Fruit fly (Drosophila melanogaster) whole organism, prepupa: ENCODE data around the gene UbcE2M.
A peak's percentile ranks its signal among the peaks of the same experiment; 100 is the strongest.

Experiments
- CG10631 ChIP-seq: fragments of 200-800 bp; sonication (Bioruptor generic); optimal IDR thresholded peaks from 2 replicates; lab custom pipeline; 2016; ENCODE audit warnings: missing biosample characterization, missing genetic modification characterization
- CG10669 ChIP-seq: fragments of 200-800 bp; sonication (Bioruptor generic); optimal IDR thresholded peaks from 3 replicates; lab custom pipeline; 2018; ENCODE audit warnings: missing biosample characterization, mild to moderate bottlenecking, missing genetic modification characterization, moderate library complexity
- CG11762 ChIP-seq: fragments of 200-800 bp; sonication (Bioruptor generic); optimal IDR thresholded peaks from 3 replicates; lab custom pipeline; 2016; ENCODE audit warnings: missing biosample characterization, missing genetic modification characterization; ENCODE audit not compliant: insufficient read depth
- CG11902 ChIP-seq: fragments of 200-800 bp; sonication (Bioruptor generic); optimal IDR thresholded peaks from 3 replicates; lab custom pipeline; 2016; ENCODE audit warnings: missing biosample characterization, missing genetic modification characterization
- CG15336 ChIP-seq: fragments of 200-800 bp; sonication (Bioruptor generic); IDR thresholded peaks from 2 replicates; pipeline ENCODE4 v1.3.6; 2022; ENCODE audit warnings: missing biosample characterization, missing genetic modification characterization
- CG1621 ChIP-seq: fragments of 200-800 bp; sonication (Bioruptor generic); optimal IDR thresholded peaks from 3 replicates; lab custom pipeline; 2018; ENCODE audit warnings: missing biosample characterization, mild to moderate bottlenecking, missing genetic modification characterization
- CG16779 ChIP-seq: fragments of 200-800 bp; sonication (Bioruptor generic); optimal IDR thresholded peaks from 3 replicates; lab custom pipeline; 2017; ENCODE audit warnings: missing biosample characterization, mild to moderate bottlenecking, missing genetic modification characterization
- CG32006 ChIP-seq: fragments of 200-800 bp; sonication (Bioruptor generic); optimal IDR thresholded peaks from 3 replicates; lab custom pipeline; 2017; ENCODE audit warnings: missing biosample characterization, mild to moderate bottlenecking, missing genetic modification characterization
- CG34406 ChIP-seq: fragments of 200-800 bp; sonication (Bioruptor generic); optimal IDR thresholded peaks from 3 replicates; lab custom pipeline; 2016; ENCODE audit warnings: missing biosample characterization, missing genetic modification characterization
- CG3919 ChIP-seq: fragments of 200-800 bp; sonication (Bioruptor generic); optimal IDR thresholded peaks from 3 replicates; lab custom pipeline; 2016; ENCODE audit warnings: missing biosample characterization, missing genetic modification characterization
- CG4318 ChIP-seq: fragments of 200-800 bp; sonication (Bioruptor generic); optimal IDR thresholded peaks from 3 replicates; lab custom pipeline; 2017; ENCODE audit warnings: missing biosample characterization, mild to moderate bottlenecking, missing genetic modification characterization
- CG6163 ChIP-seq: fragments of 200-800 bp; sonication (Bioruptor generic); IDR thresholded peaks from 3 replicates; pipeline ENCODE4 v1.3.6; 2022; ENCODE audit warnings: missing biosample characterization, missing genetic modification characterization
- CG6276 ChIP-seq: fragments of 200-800 bp; sonication (Bioruptor generic); optimal IDR thresholded peaks from 2 replicates; lab custom pipeline; 2017; ENCODE audit warnings: missing biosample characterization, mild to moderate bottlenecking, missing genetic modification characterization
- CG6792 ChIP-seq: fragments of 200-800 bp; sonication (Bioruptor generic); optimal IDR thresholded peaks from 3 replicates; lab custom pipeline; 2016; ENCODE audit warnings: missing biosample characterization, missing genetic modification characterization
- CG6808 ChIP-seq: fragments of 200-800 bp; sonication (Bioruptor generic); optimal IDR thresholded peaks from 3 replicates; lab custom pipeline; 2017; ENCODE audit warnings: missing biosample characterization, missing genetic modification characterization, mild to moderate bottlenecking, moderate library complexity, missing genetic modification reagents
- CG6854 ChIP-seq: fragments of 200-800 bp; sonication (Bioruptor generic); optimal IDR thresholded peaks from 2 replicates; lab custom pipeline; 2017; ENCODE audit warnings: missing biosample characterization, mild to moderate bottlenecking, missing genetic modification characterization
- CG7368 ChIP-seq: fragments of 200-800 bp; sonication (Bioruptor generic); optimal IDR thresholded peaks from 3 replicates; lab custom pipeline; 2016; ENCODE audit warnings: missing biosample characterization, missing genetic modification characterization
- CG8319 ChIP-seq: fragments of 200-800 bp; sonication (Bioruptor generic); optimal IDR thresholded peaks from 3 replicates; lab custom pipeline; 2016; ENCODE audit warnings: missing biosample characterization, missing genetic modification characterization
- CG8632 ChIP-seq: fragments of 200-800 bp; sonication (Bioruptor generic); optimal IDR thresholded peaks from 3 replicates; lab custom pipeline; 2016; ENCODE audit warnings: missing biosample characterization, missing genetic modification characterization
- CG9139 ChIP-seq: fragments of 200-800 bp; sonication (Bioruptor generic); optimal IDR thresholded peaks from 3 replicates; lab custom pipeline; 2017; ENCODE audit warnings: missing biosample characterization, mild to moderate bottlenecking, missing genetic modification characterization
- Eip78C ChIP-seq: fragments of 200-800 bp; sonication (Bioruptor generic); peaks from one replicate; lab custom pipeline; 2016; ENCODE audit warnings: missing biosample characterization, missing genetic modification characterization
- Ets21C ChIP-seq: fragments of 200-800 bp; sonication (Bioruptor generic); optimal IDR thresholded peaks from 3 replicates; lab custom pipeline; 2016; ENCODE audit warnings: missing biosample characterization, missing genetic modification characterization
- Ets96B ChIP-seq: fragments of 200-800 bp; optimal IDR thresholded peaks from 2 replicates; lab custom pipeline; 2019; ENCODE audit warnings: missing biosample characterization, mild to moderate bottlenecking, missing genetic modification characterization, moderate library complexity
- Hr38 ChIP-seq: sonication (Bioruptor generic); optimal IDR thresholded peaks from 2 replicates; lab custom pipeline; 2016; ENCODE audit warnings: missing biosample characterization, missing genetic modification characterization
- Hr39 ChIP-seq: fragments of 200-800 bp; sonication (Bioruptor generic); optimal IDR thresholded peaks from 2 replicates; lab custom pipeline; 2016; ENCODE audit warnings: missing biosample characterization, missing genetic modification characterization
- Hr4 ChIP-seq: fragments of 200-800 bp; sonication (Bioruptor generic); optimal IDR thresholded peaks from 3 replicates; lab custom pipeline; 2016; ENCODE audit warnings: missing biosample characterization, missing genetic modification characterization
- Lpt ChIP-seq: fragments of 200-800 bp; sonication (Bioruptor generic); optimal IDR thresholded peaks from 3 replicates; lab custom pipeline; 2016; ENCODE audit warnings: missing biosample characterization, missing genetic modification characterization
- OdsH ChIP-seq: fragments of 200-800 bp; sonication (Bioruptor generic); optimal IDR thresholded peaks from 3 replicates; lab custom pipeline; 2016; ENCODE audit warnings: missing biosample characterization, missing genetic modification characterization
- Sox15 ChIP-seq: fragments of 200-800 bp; sonication (Bioruptor generic); optimal IDR thresholded peaks from 3 replicates; lab custom pipeline; 2016; ENCODE audit warnings: missing biosample characterization, missing genetic modification characterization
- achi ChIP-seq: fragments of 200-800 bp; sonication (Bioruptor generic); optimal IDR thresholded peaks from 3 replicates; lab custom pipeline; 2016; ENCODE audit warnings: missing biosample characterization, missing genetic modification characterization
- acj6 ChIP-seq: fragments of 200-800 bp; sonication (Bioruptor generic); optimal IDR thresholded peaks from 3 replicates; lab custom pipeline; 2016; ENCODE audit warnings: missing biosample characterization, missing genetic modification characterization
- cyc ChIP-seq: fragments of 200-800 bp; sonication (Bioruptor generic); optimal IDR thresholded peaks from 3 replicates; lab custom pipeline; 2016; ENCODE audit warnings: missing biosample characterization, missing genetic modification characterization
- dac ChIP-seq: fragments of 200-800 bp; sonication (Bioruptor generic); optimal IDR thresholded peaks from 2 replicates; lab custom pipeline; 2017; ENCODE audit warnings: missing biosample characterization, mild to moderate bottlenecking, missing genetic modification characterization
- dsx ChIP-seq: fragments of 200-800 bp; optimal IDR thresholded peaks from 3 replicates; lab custom pipeline; 2019; ENCODE audit warnings: missing biosample characterization, mild to moderate bottlenecking, missing genetic modification characterization, moderate library complexity; ENCODE audit not compliant: poor library complexity, severe bottlenecking
- esn ChIP-seq: fragments of 200-800 bp; sonication (Bioruptor generic); optimal IDR thresholded peaks from 2 replicates; lab custom pipeline; 2016; ENCODE audit warnings: missing biosample characterization, mild to moderate bottlenecking, missing genetic modification characterization, moderate library complexity
- fd59A ChIP-seq: fragments of 200-800 bp; sonication (Bioruptor generic); optimal IDR thresholded peaks from 2 replicates; lab custom pipeline; 2017; ENCODE audit warnings: missing biosample characterization, mild to moderate bottlenecking, missing genetic modification characterization, missing genetic modification reagents
- fd85E ChIP-seq: fragments of 200-800 bp; sonication (Bioruptor generic); optimal IDR thresholded peaks from 3 replicates; lab custom pipeline; 2016; ENCODE audit warnings: missing biosample characterization, missing genetic modification characterization
- fkh ChIP-seq: fragments of 200-800 bp; sonication (Bioruptor generic); optimal IDR thresholded peaks from 3 replicates; lab custom pipeline; 2017; ENCODE audit warnings: missing biosample characterization, mild to moderate bottlenecking, missing genetic modification characterization, moderate library complexity
- lz ChIP-seq: fragments of 200-800 bp; sonication (Bioruptor generic); optimal IDR thresholded peaks from 3 replicates; lab custom pipeline; 2016; ENCODE audit warnings: missing biosample characterization, missing genetic modification characterization
- net ChIP-seq: fragments of 200-800 bp; sonication (Bioruptor generic); optimal IDR thresholded peaks from 3 replicates; lab custom pipeline; 2016; ENCODE audit warnings: missing biosample characterization, missing genetic modification characterization
- pdm3 ChIP-seq: fragments of 200-800 bp; sonication (Bioruptor generic); optimal IDR thresholded peaks from 3 replicates; lab custom pipeline; 2016; ENCODE audit warnings: missing biosample characterization, missing genetic modification characterization
- salr ChIP-seq, 2 experiments: fragments of 200-800 bp; sonication (Bioruptor generic); optimal IDR thresholded peaks; 3 replicates each; lab custom pipeline; 2016 to 2018; ENCODE audit warnings: missing biosample characterization in 2 of 2, missing genetic modification characterization in 2 of 2, mild to moderate bottlenecking in 1 of 2
- spab ChIP-seq: fragments of 200-800 bp; sonication (Bioruptor generic); optimal IDR thresholded peaks from 2 replicates; lab custom pipeline; 2017; ENCODE audit warnings: missing biosample characterization, mild to moderate bottlenecking, missing genetic modification characterization, missing genetic modification reagents
- ss ChIP-seq, 2 experiments: fragments of 200-800 bp; sonication (Bioruptor generic); optimal IDR thresholded peaks; 2 replicates in 1 of 2; 3 replicates in 1 of 2; lab custom pipeline; 2017 to 2018; ENCODE audit warnings: mild to moderate bottlenecking in 2 of 2, missing biosample characterization in 2 of 2, missing genetic modification characterization in 2 of 2, moderate library complexity in 1 of 2

Gene UbcE2M

DNA sequence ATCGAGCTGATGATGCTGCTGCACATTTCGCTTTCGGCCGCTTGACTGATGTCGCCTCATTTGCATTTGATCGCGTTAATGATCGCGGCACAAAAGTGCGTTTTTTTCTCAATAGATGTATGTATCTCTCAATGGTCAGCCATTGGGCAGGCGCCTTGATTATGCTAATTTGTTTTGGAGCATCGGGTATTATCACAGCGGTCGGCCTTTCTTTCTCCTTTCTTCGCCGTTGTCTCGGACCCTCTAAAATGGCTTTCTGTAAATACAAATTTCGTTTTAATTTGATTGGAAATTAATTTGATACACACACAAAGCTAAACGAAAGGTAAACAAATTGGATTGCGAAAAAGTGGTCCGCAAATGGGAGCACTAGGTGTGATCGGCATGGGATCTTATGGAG lies 42.5 kb downstream of the UbcE2M start:
- TF ChIP-seq ss (GFP tag; optimal IDR thresholded peaks at IDR 0.05; lab: Kevin White, UChicago) (no peak), Ets21C (GFP tag; lab: Kevin White, UChicago) (no peak), achi (no peak), CG8319 (GFP tag; lab: Kevin White, UChicago) (no peak), CG11762 (no peak), CG32006 (GFP tag; lab: Kevin White, UChicago) (no peak), dsx (GFP tag; lab: Kevin White, UChicago) (no peak), CG3919 (GFP tag; lab: Kevin White, UChicago) (no peak), CG4318 (GFP tag; lab: Kevin White, UChicago) (no peak), fd59A (no peak), CG9139 (GFP tag; lab: Kevin White, UChicago) (no peak), CG7368 (GFP tag; lab: Kevin White, UChicago) (no peak), CG6854 (no peak), Sox15 (GFP tag; lab: Kevin White, UChicago) (no peak), salr (GFP tag; optimal IDR thresholded peaks at IDR 0.05; lab: Kevin White, UChicago) (no peak)

DNA sequence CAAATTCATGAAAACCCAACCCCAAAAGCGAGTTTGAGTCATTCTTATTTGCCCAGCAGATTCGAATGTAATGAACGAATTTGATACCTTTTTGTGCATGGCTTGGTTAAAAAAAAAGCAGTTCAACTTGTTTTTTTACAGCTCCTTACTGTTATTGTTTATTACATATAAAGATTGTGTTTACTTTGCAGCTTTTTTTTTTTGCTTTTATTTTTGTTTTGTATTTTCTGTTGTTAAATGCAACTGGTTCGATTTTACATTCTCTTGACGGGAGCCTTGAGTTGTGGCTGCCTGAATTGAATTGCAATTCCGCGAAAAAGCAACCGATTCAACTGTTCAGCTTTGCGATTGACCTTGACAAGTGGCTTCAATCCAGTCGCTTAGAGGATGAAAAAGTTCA lies 43.2 kb downstream of the UbcE2M start:
- TF ChIP-seq lz (no peak), CG11902 (GFP tag; lab: Kevin White, UChicago) (no peak), fkh (no peak), esn (GFP tag; lab: Kevin White, UChicago) (no peak), CG15336 (GFP tag; lab: Robert Waterston, UW) (peak; percentile 37; the same call in 1 of the 2 replicates), cyc (GFP tag; lab: Kevin White, UChicago) (no peak), CG3919 (GFP tag; lab: Kevin White, UChicago) (no peak), net (GFP tag; lab: Kevin White, UChicago) (no peak), Ets96B (no peak), CG9139 (GFP tag; lab: Kevin White, UChicago) (peak; percentile 36), Hr4 (GFP tag; lab: Kevin White, UChicago) (no peak), Hr38 (GFP tag; lab: Kevin White, UChicago) (no peak), salr (GFP tag; optimal IDR thresholded peaks at IDR 0.05; lab: Kevin White, UChicago) (no peak), CG6792 (GFP tag; lab: Kevin White, UChicago) (no peak), CG10631 (GFP tag; lab: Kevin White, UChicago) (no peak), CG8632 (GFP tag; lab: Kevin White, UChicago) (peak; percentile 10), CG6808 (peak; percentile 41), CG6276 (GFP tag; lab: Kevin White, UChicago) (no peak), CG10669 (GFP tag; lab: Kevin White, UChicago) (peak; percentile 9), spab (GFP tag; lab: Kevin White, UChicago) (peak; percentile 18), Eip78C (GFP tag; lab: Kevin White, UChicago) (peak; percentile 18), ss (GFP tag; optimal IDR thresholded peaks at IDR 0.05; lab: Kevin White, UChicago) (peak in 1 of 2 experiments; percentile 36)

DNA sequence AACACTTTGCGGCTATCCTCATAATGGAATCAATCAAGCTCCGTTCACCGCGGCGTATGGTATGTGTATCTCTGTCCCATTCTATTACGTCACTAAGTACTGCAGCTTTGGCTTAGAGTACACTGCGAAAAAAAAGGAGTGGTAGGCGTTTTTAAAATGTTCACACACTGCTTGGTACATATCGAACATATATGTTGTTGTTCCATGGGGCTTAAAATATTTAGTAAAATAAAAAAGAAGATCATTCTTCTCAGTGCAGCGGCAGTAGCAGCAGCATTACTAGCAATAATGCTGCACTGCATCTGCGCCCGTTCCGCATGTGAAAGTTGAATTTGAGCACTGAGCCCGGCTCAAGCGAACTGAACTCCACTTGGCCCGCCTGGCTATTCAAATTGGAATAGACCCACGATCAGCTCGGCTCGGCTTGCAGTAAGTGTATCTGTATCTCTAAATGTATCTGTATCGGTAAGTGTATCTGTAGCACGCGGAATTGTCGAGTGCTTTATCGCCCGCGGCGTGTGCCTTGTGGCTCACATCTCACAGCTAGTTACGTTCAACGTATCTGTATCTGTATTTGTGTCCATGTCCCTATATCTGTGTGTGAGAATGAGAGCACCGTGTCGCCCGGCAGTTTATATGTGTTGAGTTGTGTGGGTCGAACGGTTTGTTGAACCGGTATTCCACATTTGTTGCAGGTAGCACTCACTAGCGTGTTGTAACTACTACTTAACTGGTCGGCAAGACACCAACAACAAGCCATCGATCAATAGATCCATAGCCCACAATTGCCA lies 44.4 kb downstream of the UbcE2M start:
- no peak for TF ChIP-seq Ets21C (GFP tag; lab: Kevin White, UChicago)
- no peak for TF ChIP-seq CG6854
- no peak for TF ChIP-seq fd85E (GFP tag; lab: Kevin White, UChicago)
- TF ChIP-seq pdm3 (GFP tag; lab: Kevin White, UChicago): peak; percentile 88
- TF ChIP-seq CG6276 (GFP tag; lab: Kevin White, UChicago): peak; percentile 95
- peak; percentile 83 for TF ChIP-seq dac (GFP tag; lab: Kevin White, UChicago)
- peak; percentile 80 for TF ChIP-seq CG10631 (GFP tag; lab: Kevin White, UChicago)
- no peak for TF ChIP-seq CG1621 (tag; lab: Kevin White, UChicago)
- peak; percentile 81 for TF ChIP-seq acj6
- peak; percentile 90 for TF ChIP-seq OdsH
- peak; percentile 68 for TF ChIP-seq CG34406 (GFP tag; lab: Kevin White, UChicago)
- peak; percentile 95 for TF ChIP-seq CG32006 (GFP tag; lab: Kevin White, UChicago)
- TF ChIP-seq Hr39 (GFP tag; lab: Kevin White, UChicago): peak; percentile 48
- peak; percentile 91 for TF ChIP-seq Lpt (GFP tag; lab: Kevin White, UChicago)
- TF ChIP-seq CG7368 (GFP tag; lab: Kevin White, UChicago): peak; percentile 72
- peak; percentile 63 for TF ChIP-seq Hr38 (GFP tag; lab: Kevin White, UChicago)
- peak; percentile 94 for TF ChIP-seq CG6163 (GFP tag; lab: Robert Waterston, UW)
- peak; percentile 51 for TF ChIP-seq lz
- TF ChIP-seq CG15336 (GFP tag; lab: Robert Waterston, UW): peak; percentile 97
- peak; percentile 54 for TF ChIP-seq CG16779 (tag; lab: Kevin White, UChicago)
- peak; percentile 46 for TF ChIP-seq esn (GFP tag; lab: Kevin White, UChicago)
- peak; percentile 63 for TF ChIP-seq CG8632 (GFP tag; lab: Kevin White, UChicago)
- TF ChIP-seq Hr4 (GFP tag; lab: Kevin White, UChicago): peak; percentile 96
- peak; percentile 2 for TF ChIP-seq dsx (GFP tag; lab: Kevin White, UChicago)
